Worm (Caenorhabditis elegans): ENCODE data around the gene mgrn-1.

The mgrn-1 gene

DNA sequence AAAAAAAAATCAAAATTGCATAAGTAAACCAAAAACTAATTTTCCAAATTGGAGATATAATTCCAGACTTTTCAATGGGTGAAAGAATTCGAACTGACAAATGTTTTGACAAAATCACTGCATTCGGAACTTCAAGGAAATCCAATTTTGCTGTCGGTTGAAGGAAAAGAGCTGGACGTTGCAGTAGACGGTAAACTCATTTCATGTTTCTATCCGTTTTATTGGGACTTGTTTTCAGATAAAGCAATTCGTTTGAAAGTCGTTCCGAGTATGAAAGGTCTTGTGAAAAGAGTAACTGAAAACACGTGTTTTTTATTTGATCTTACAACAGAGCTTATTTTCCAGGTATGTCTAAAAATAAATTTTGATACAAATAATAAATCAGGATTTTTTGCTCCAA, 4.6 kb upstream of the mgrn-1 start:
- no peak for TF ChIP-seq ekl-4 (GFP tag; IDR thresholded peaks at IDR 0.05)
- TF ChIP-seq lin-26 (GFP tag; IDR thresholded peaks at IDR 0.05), result no peak
- TF ChIP-seq F57C9.4 (tag; optimal IDR thresholded peaks at IDR 0.05), result no peak
- TF ChIP-seq ztf-3 (GFP tag; optimal IDR thresholded peaks at IDR 0.05), result no peak
- no peak for TF ChIP-seq B0261.1 (tag; optimal IDR thresholded peaks at IDR 0.05)
- no peak for TF ChIP-seq hmg-1.2 (GFP tag; IDR thresholded peaks at IDR 0.05)
- TF ChIP-seq tbp1 (GFP tag; optimal IDR thresholded peaks at IDR 0.05), result no peak
- no peak for TF ChIP-seq dpff-1 (tag; optimal IDR thresholded peaks at IDR 0.05)
- TF ChIP-seq B0019.2 (GFP tag; conservative IDR thresholded peaks at IDR 0.05), result no peak
- no peak for TF ChIP-seq mes-4 (tag; optimal IDR thresholded peaks at IDR 0.05)

DNA sequence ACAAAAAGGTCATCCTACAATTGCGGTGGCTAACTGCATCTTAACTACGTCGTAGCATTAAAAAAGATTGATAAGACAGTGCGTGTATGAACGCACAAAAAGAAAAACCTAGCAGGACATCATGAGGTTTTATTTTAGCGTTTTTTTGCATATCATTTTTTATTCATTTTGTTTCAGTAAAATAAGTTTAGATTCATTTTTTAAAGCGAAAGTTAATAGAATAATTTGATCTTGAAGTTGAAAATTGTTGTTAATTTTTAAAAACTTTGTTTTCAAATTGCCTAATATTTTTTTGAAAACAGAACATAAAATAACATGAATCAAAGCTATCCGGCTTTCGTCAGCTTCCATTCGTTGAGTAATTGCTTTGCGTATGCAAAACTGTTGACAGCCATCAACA, 2.1 kb upstream of the mgrn-1 start, which contains the start of gene prx-1:
Gene prx-1 (plus strand): TSS at position 301 of the 400 bp plus-strand sequence.
- TF ChIP-seq nhr-80 (tag; optimal IDR thresholded peaks at IDR 0.05) (peak; percentile 27), Y95B8A.8 (GFP tag; IDR thresholded peaks at IDR 0.05) (no peak)

DNA sequence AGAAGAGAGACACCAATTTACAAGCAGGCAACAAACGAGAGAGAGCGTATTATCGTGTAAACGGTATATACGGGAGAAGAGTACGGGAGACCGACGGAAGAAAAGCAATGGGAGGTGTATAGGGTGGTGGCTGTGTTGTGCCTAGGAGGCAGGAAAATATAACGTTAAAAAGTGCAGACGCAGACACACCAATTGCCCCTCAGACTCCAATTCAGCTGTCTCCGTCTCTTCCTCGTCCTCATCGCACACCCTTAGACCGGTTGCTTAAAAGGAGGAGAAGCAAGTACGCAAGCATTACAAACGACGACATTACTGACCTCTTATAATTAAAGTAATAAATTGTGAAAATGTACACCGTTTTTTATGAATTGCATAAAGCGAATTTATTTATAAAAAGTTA, 933 bp upstream of the mgrn-1 start:
- peak; percentile 7 for TF ChIP-seq snpc-4 (GFP tag; optimal IDR thresholded peaks at IDR 0.05)
- TF ChIP-seq snpc-4 (tag; optimal IDR thresholded peaks at IDR 0.05), result peak in 2 of 4 experiments; percentile 11 to 36
- TF ChIP-seq ccch-3 (GFP tag; optimal IDR thresholded peaks at IDR 0.05), result no peak
- TF ChIP-seq ZK185.1 (tag; optimal IDR thresholded peaks at IDR 0.05; ENCODE audit: poor library complexity, severe bottlenecking), result peak; percentile 54
- no peak for TF ChIP-seq zim-3 (tag; optimal IDR thresholded peaks at IDR 0.05)
- no peak for TF ChIP-seq madf-3 (GFP tag; IDR thresholded peaks at IDR 0.05)
- peak; percentile 72 for TF ChIP-seq hmg-1.2 (GFP tag; IDR thresholded peaks at IDR 0.05)
- TF ChIP-seq K11D2.4 (GFP tag; IDR thresholded peaks at IDR 0.05), result 0 out of 2 replicates have a peak, but pooled peaks have one; percentile 30
- TF ChIP-seq gei-17 (GFP tag; optimal IDR thresholded peaks at IDR 0.05), result peak; percentile 40
- no peak for TF ChIP-seq rec-8 (tag; optimal IDR thresholded peaks at IDR 0.05)
- TF ChIP-seq D2030.7 (GFP tag; IDR thresholded peaks at IDR 0.05), result no peak
- TF ChIP-seq snpc-3.4 (tag; optimal IDR thresholded peaks at IDR 0.05), result peak; percentile 9
- no peak for TF ChIP-seq F10E7.11 (tag; optimal IDR thresholded peaks at IDR 0.05)
- no peak for TF ChIP-seq mxl-1 (tag; optimal IDR thresholded peaks at IDR 0.05)
- no peak for TF ChIP-seq aptf-3 (GFP tag; IDR thresholded peaks at IDR 0.05)
- TF ChIP-seq lin-40 (tag; optimal IDR thresholded peaks at IDR 0.05), result peak; percentile 81
- no peak for TF ChIP-seq Y95B8A.8 (GFP tag; IDR thresholded peaks at IDR 0.05)
- TF ChIP-seq sptf-2 (GFP tag; optimal IDR thresholded peaks at IDR 0.05), result no peak
- no peak for TF ChIP-seq mel-28 (tag; optimal IDR thresholded peaks at IDR 0.05; ENCODE audit: borderline replicate concordance)
- no peak for TF ChIP-seq F57A8.1 (GFP tag; optimal IDR thresholded peaks at IDR 0.05)
- TF ChIP-seq attf-5 (GFP tag; optimal IDR thresholded peaks at IDR 0.05), result peak; percentile 66
- peak; percentile 55 for TF ChIP-seq F23B12.7 (tag; optimal IDR thresholded peaks at IDR 0.05; ENCODE audit: insufficient read depth)
- TF ChIP-seq C17E4.6 (GFP tag; IDR thresholded peaks at IDR 0.05), result no peak
- no peak for TF ChIP-seq pha-4 (tag; optimal IDR thresholded peaks at IDR 0.05)
- TF ChIP-seq zfh-2 (GFP tag; conservative IDR thresholded peaks at IDR 0.05), result no peak
- no peak for TF ChIP-seq F55B11.4 (tag; optimal IDR thresholded peaks at IDR 0.05; ENCODE audit: borderline replicate concordance, insufficient read depth)
- TF ChIP-seq ceh-91 (GFP tag; IDR thresholded peaks at IDR 0.05), result no peak
- TF ChIP-seq dpl-1 (GFP tag; optimal IDR thresholded peaks at IDR 0.05), result no peak
- peak; percentile 83 for TF ChIP-seq ceh-27 (GFP tag; optimal IDR thresholded peaks at IDR 0.05)
- TF ChIP-seq sea-2 (GFP tag; IDR thresholded peaks at IDR 0.05), result no peak
- TF ChIP-seq lsy-27 (tag; optimal IDR thresholded peaks at IDR 0.05; ENCODE audit: borderline replicate concordance, insufficient read depth), result no peak
- no peak for TF ChIP-seq hlh-26 (GFP tag; conservative IDR thresholded peaks at IDR 0.05)
- TF ChIP-seq efl-1 (GFP tag; optimal IDR thresholded peaks at IDR 0.05), result no peak
- peak; percentile 70 for TF ChIP-seq nhr-80 (tag; optimal IDR thresholded peaks at IDR 0.05)
- no peak for TF ChIP-seq bed-2 (GFP tag; IDR thresholded peaks at IDR 0.05)
- TF ChIP-seq repo-1 (tag; optimal IDR thresholded peaks at IDR 0.05), result no peak
- TF ChIP-seq mes-4 (tag; optimal IDR thresholded peaks at IDR 0.05), result no peak

Measured in whole organism, young adult.